Worm (Caenorhabditis elegans) whole organism, L2 larva: ENCODE data around the gene snx-13.

Source experiments
- alr-1 ChIP-seq: fragments of 150-350 bp; optimal IDR thresholded peaks from 2 replicates; lab custom pipeline; 2014; ENCODE audit warnings: missing biosample characterization, missing genetic modification characterization
- aly-2 ChIP-seq: fragments of 150-350 bp; optimal IDR thresholded peaks from 2 replicates; lab custom pipeline; 2014; ENCODE audit warnings: missing biosample characterization, missing genetic modification characterization
- ama-1 ChIP-seq: fragments of 150-350 bp; optimal IDR thresholded peaks from 2 replicates; lab custom pipeline; 2018; ENCODE audit warnings: inconsistent platforms
- ceh-16 ChIP-seq: fragments of 150-350 bp; optimal IDR thresholded peaks from 2 replicates; lab custom pipeline; 2014; ENCODE audit warnings: missing biosample characterization, missing genetic modification characterization
- dmd-4 ChIP-seq: sonication (generic microtip); optimal IDR thresholded peaks from 2 replicates; lab custom pipeline; 2017; ENCODE audit warnings: missing biosample characterization, missing genetic modification characterization
- egl-27 ChIP-seq: sonication (generic microtip); optimal IDR thresholded peaks from 3 replicates; lab custom pipeline; 2017; ENCODE audit warnings: missing biosample characterization, missing genetic modification reagents, missing genetic modification characterization
- elt-1 ChIP-seq: fragments of 150-350 bp; optimal IDR thresholded peaks from 2 replicates; lab custom pipeline; 2014; ENCODE audit warnings: missing biosample characterization, missing genetic modification characterization
- elt-3 ChIP-seq: sonication (generic microtip); optimal IDR thresholded peaks from 2 replicates; lab custom pipeline; 2017; ENCODE audit warnings: missing biosample characterization, missing genetic modification characterization
- fos-1 ChIP-seq: fragments of 150-350 bp; optimal IDR thresholded peaks from 2 replicates; lab custom pipeline; 2014; ENCODE audit warnings: missing biosample characterization, missing genetic modification characterization
- gmeb-1 ChIP-seq: fragments of 150-350 bp; optimal IDR thresholded peaks from 2 replicates; lab custom pipeline; 2014; ENCODE audit warnings: missing biosample characterization, missing genetic modification characterization
- lin-11 ChIP-seq: fragments of 150-350 bp; sonication (generic microtip); optimal IDR thresholded peaks from 2 replicates; lab custom pipeline; 2014; ENCODE audit warnings: missing biosample characterization, missing genetic modification characterization, inconsistent platforms, mixed read lengths
- lin-13 ChIP-seq: fragments of 150-350 bp; optimal IDR thresholded peaks from 2 replicates; lab custom pipeline; 2014; ENCODE audit warnings: missing biosample characterization, missing genetic modification reagents, missing genetic modification characterization
- lin-39 ChIP-seq: fragments of 150-350 bp; optimal IDR thresholded peaks from 2 replicates; lab custom pipeline; 2014; ENCODE audit warnings: missing biosample characterization, missing genetic modification reagents, missing genetic modification characterization
- lsy-2 ChIP-seq, 2 experiments: fragments of 150-350 bp in 1 of 2; sonication (generic microtip) in 1 of 2; optimal IDR thresholded peaks; 2 replicates each; lab custom pipeline; 2014 to 2017; ENCODE audit warnings: missing biosample characterization in 2 of 2, missing genetic modification characterization in 2 of 2
- mab-5 ChIP-seq: fragments of 150-350 bp; optimal IDR thresholded peaks from 2 replicates; lab custom pipeline; 2014; ENCODE audit warnings: missing biosample characterization, missing genetic modification characterization
- mbf-1 ChIP-seq: sonication (generic microtip); optimal IDR thresholded peaks from 2 replicates; lab custom pipeline; 2017; ENCODE audit warnings: missing biosample characterization, missing genetic modification characterization
- mdl-1 ChIP-seq, 2 experiments: fragments of 150-350 bp in 1 of 2; sonication (generic microtip) in 1 of 2; optimal IDR thresholded peaks; 2 replicates each; lab custom pipeline; 2017; ENCODE audit warnings: missing biosample characterization in 2 of 2, missing genetic modification characterization in 2 of 2
- nhr-129 ChIP-seq: fragments of 150-350 bp; optimal IDR thresholded peaks from 2 replicates; lab custom pipeline; 2014; ENCODE audit warnings: missing biosample characterization, missing genetic modification characterization
- nhr-21 ChIP-seq: fragments of 150-350 bp; optimal IDR thresholded peaks from 2 replicates; lab custom pipeline; 2014; ENCODE audit warnings: missing biosample characterization, missing genetic modification characterization
- nhr-237 ChIP-seq: fragments of 150-350 bp; optimal IDR thresholded peaks from 2 replicates; lab custom pipeline; 2014; ENCODE audit warnings: missing biosample characterization, missing genetic modification characterization
- nhr-25 ChIP-seq: fragments of 150-350 bp; sonication (generic microtip); optimal IDR thresholded peaks from 3 replicates; lab custom pipeline; 2014; ENCODE audit warnings: missing biosample characterization, missing genetic modification characterization
- nhr-6 ChIP-seq: fragments of 150-350 bp; optimal IDR thresholded peaks from 2 replicates; lab custom pipeline; 2014; ENCODE audit warnings: missing biosample characterization, missing genetic modification characterization
- nhr-77 ChIP-seq: fragments of 150-350 bp; optimal IDR thresholded peaks from 2 replicates; lab custom pipeline; 2014; ENCODE audit warnings: missing biosample characterization, missing genetic modification characterization
- snpc-4 ChIP-seq: fragments of 150-350 bp; optimal IDR thresholded peaks from 2 replicates; lab custom pipeline; 2014; ENCODE audit warnings: missing biosample characterization, missing genetic modification characterization
- unc-39 ChIP-seq: fragments of 150-350 bp; optimal IDR thresholded peaks from 2 replicates; lab custom pipeline; 2014; ENCODE audit warnings: missing biosample characterization, missing genetic modification characterization
- unc-62 ChIP-seq: fragments of 150-350 bp; optimal IDR thresholded peaks from 2 replicates; lab custom pipeline; 2014; ENCODE audit warnings: missing biosample characterization, missing genetic modification reagents, missing genetic modification characterization
- ztf-1 ChIP-seq: fragments of 200-800 bp; sonication (Bioruptor generic); conservative IDR thresholded peaks from 2 replicates; pipeline ENCODE4 v1.3.6; 2022; ENCODE audit warnings: missing genetic modification characterization, missing compliant biosample characterization
- ztf-11 ChIP-seq: sonication (generic microtip); optimal IDR thresholded peaks from 2 replicates; lab custom pipeline; 2017; ENCODE audit warnings: missing biosample characterization, missing genetic modification characterization

Gene snx-13

DNA sequence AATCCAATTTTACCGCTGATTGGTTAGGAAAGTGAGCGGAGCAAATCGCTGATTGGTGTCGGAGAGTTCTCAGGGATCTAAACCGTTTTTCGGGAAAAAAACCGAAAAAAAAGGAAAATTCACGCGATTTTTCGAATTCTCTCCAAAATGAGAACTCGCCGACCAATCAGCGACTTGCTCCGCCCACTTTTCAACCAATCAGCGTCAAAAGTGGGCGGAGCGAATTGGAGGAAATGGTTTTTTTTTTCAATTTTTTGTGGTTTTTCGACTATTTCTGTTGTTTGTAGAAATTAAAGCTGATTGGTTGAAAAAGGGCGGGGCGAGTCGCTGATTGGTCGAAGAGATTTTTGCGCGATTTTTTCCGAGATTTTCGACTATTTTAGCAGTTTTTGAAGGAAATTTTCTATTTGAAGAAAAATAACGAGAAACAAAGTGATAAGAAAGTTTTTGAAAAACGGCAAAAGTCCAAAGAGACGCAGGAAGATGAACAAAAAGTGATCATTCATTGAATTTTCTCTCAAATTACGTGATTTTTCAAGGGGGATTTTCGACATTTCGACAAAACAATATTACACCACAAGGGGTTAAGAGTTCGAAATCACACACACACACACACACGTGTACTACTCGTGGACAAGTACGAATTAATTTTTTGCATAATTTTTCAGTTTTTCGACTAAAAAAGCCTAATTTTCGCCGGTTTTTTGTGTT is 13.5 kb upstream of the snx-13 start:
- TF ChIP-seq lsy-2 (tag; optimal IDR thresholded peaks at IDR 0.05; lab: Kevin White, UChicago) (peak in 1 of 2 experiments; percentile 6), nhr-129 (tag; lab: Kevin White, UChicago) (peak; percentile 44), fos-1 (tag; lab: Kevin White, UChicago) (no peak)

DNA sequence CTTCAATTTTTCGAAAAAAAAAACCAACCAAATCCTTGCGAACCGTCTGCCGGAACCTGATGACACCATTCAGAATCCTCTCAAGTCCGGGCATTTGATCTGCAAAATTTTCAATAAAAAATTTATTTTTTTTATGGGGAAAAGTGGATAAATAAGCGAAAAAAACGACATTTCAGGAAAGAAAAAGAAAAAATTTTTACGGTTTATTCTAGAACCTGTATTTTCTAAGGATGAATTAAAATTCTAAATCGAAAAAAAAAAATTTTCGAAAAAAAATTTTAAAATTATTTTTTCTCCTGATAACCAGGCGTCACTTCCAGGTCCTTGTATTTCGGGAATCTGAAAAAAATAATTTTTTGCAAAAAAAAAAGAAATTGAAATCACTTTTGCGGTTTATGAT is 12.9 kb upstream of the snx-13 start, which contains the start of gene bca-2:
TSS of gene bca-2 (minus strand) at position 101 of the 400 bp plus-strand sequence.
- no peak for TF ChIP-seq unc-62 (GFP tag; lab: Kevin White, UChicago)
- TF ChIP-seq nhr-25, result no peak
- no peak for TF ChIP-seq ama-1
- no peak for TF ChIP-seq ztf-11 (tag; lab: Kevin White, UChicago)
- TF ChIP-seq mab-5 (tag; lab: Kevin White, UChicago), result no peak
- no peak for TF ChIP-seq mbf-1 (tag; lab: Kevin White, UChicago)
- no peak for TF ChIP-seq egl-27 (tag; lab: Kevin White, UChicago)
- TF ChIP-seq gmeb-1, result no peak
- TF ChIP-seq elt-1 (tag; lab: Kevin White, UChicago), result no peak
- no peak for TF ChIP-seq aly-2
- no peak for TF ChIP-seq nhr-6 (tag; lab: Kevin White, UChicago)
- no peak for TF ChIP-seq alr-1 (tag; lab: Kevin White, UChicago)
- TF ChIP-seq lin-39 (tag; lab: Kevin White, UChicago), result no peak
- no peak for TF ChIP-seq nhr-77 (tag; lab: Kevin White, UChicago)
- TF ChIP-seq nhr-237 (tag; lab: Kevin White, UChicago), result no peak
- no peak for TF ChIP-seq lin-13 (GFP tag; lab: Kevin White, UChicago)

ce11 chrIV:17099113-17099512 is 11.9 kb upstream of the snx-13 start:
- TF ChIP-seq ztf-1 (GFP tag; lab: Robert Waterston, UW) (no peak), mdl-1 (tag; optimal IDR thresholded peaks at IDR 0.05; lab: Kevin White, UChicago) (no peak), elt-1 (tag; lab: Kevin White, UChicago) (no peak)

ce11 chrIV:17096168-17096567 is 8.9 kb upstream of the snx-13 start, which contains the start of gene Y116A8C.27:
TSS of gene Y116A8C.27 (minus strand) at chrIV:17096268.
- TF ChIP-seq unc-39 (tag; lab: Kevin White, UChicago), result no peak
- no peak for TF ChIP-seq mdl-1 (tag; optimal IDR thresholded peaks at IDR 0.05; lab: Kevin White, UChicago)
- TF ChIP-seq snpc-4 (tag; lab: Kevin White, UChicago), result no peak
- TF ChIP-seq nhr-6 (tag; lab: Kevin White, UChicago), result no peak
- TF ChIP-seq egl-27 (tag; lab: Kevin White, UChicago), result no peak
- no peak for TF ChIP-seq ztf-1 (GFP tag; lab: Robert Waterston, UW)
- TF ChIP-seq nhr-237 (tag; lab: Kevin White, UChicago), result no peak
- TF ChIP-seq ceh-16, result no peak
- TF ChIP-seq mbf-1 (tag; lab: Kevin White, UChicago), result no peak
- no peak for TF ChIP-seq unc-62 (GFP tag; lab: Kevin White, UChicago)
- TF ChIP-seq lin-11, result no peak
- TF ChIP-seq, all 48 proteins: peak for 0

- TF ChIP-seq unc-39 (tag; lab: Kevin White, UChicago) (no peak), fos-1 (tag; lab: Kevin White, UChicago) (peak; percentile 14), elt-3 (tag; lab: Kevin White, UChicago) (no peak), ama-1 (no peak), aly-2 (no peak), nhr-21 (tag; lab: Kevin White, UChicago) (no peak), elt-1 (tag; lab: Kevin White, UChicago) (no peak)
- TF ChIP-seq, all 48 proteins: peak for 1
These were observed 6.5 kb upstream of the snx-13 start, which contains the start of gene Y116A8C.29 for ce11 chrIV:17093701-17094100. TSS of gene Y116A8C.29 (plus strand) at chrIV:17094028.

DNA sequence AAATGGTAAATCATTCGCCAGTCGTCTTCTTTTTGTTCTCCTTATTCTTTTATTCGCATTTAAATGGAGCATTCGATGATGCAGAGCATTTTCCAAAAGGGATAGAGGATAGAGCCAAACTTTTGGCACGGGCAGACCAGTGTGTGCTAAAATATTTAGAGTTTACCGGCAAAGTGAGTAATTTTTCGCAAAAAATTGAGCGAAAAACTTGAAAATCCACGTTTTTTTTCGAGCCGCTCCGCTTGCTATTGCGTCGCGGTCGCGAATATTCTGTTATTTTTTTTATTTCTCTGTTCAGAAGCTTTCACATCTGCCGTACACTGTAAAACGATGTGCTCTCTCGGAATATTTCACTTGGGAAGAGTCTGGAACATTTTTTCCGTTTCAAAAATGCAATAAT is 1.6 kb upstream of the snx-13 start, which contains the start of gene Y116A8C.43:
TSS of gene Y116A8C.43 (plus strand) at position 3 of the 400 bp plus-strand sequence.
- TF ChIP-seq nhr-21 (tag; lab: Kevin White, UChicago), result no peak
- TF ChIP-seq snpc-4 (tag; lab: Kevin White, UChicago), result no peak
- peak; percentile 52 for TF ChIP-seq ama-1

ce11 chrIV:17084839-17085238 is 2.4 kb downstream of the snx-13 start:
- no peak for TF ChIP-seq ztf-1 (GFP tag; lab: Robert Waterston, UW)
- no peak for TF ChIP-seq lsy-2 (tag; optimal IDR thresholded peaks at IDR 0.05; lab: Kevin White, UChicago)
- no peak for TF ChIP-seq lin-13 (GFP tag; lab: Kevin White, UChicago)
- TF ChIP-seq dmd-4 (tag; lab: Kevin White, UChicago), result no peak
- no peak for TF ChIP-seq fos-1 (tag; lab: Kevin White, UChicago)
- no peak for TF ChIP-seq lin-11
